Worm (Caenorhabditis elegans) whole organism, dauer: ENCODE measurements around the gene cya-1.

Experiments
- unc-62 ChIP-seq: sonication (generic microtip); optimal IDR thresholded peaks from 2 replicates; lab custom pipeline; 2017; ENCODE audit warnings: missing biosample characterization, missing genetic modification reagents, missing genetic modification characterization

The cya-1 gene

ce11 chrIII:9080127-9080526 lies 28.9 kb downstream of the cya-1 start:
- no peak for TF ChIP-seq unc-62 (GFP tag; lab: Kevin White, UChicago)

- no peak for TF ChIP-seq unc-62 (GFP tag; lab: Kevin White, UChicago)
Measured at ce11 chrIII:9077708-9078107, 31.4 kb downstream of the cya-1 start, which contains the start of gene F02A9.1. Gene F02A9.1 (minus strand): TSS chrIII:9077808.

ce11 chrIII:9075539-9075938 lies 33.5 kb downstream of the cya-1 start, which contains the start of gene F02A9.7:
Gene F02A9.7 (minus strand): TSS chrIII:9075639.
- no peak for TF ChIP-seq unc-62 (GFP tag; lab: Kevin White, UChicago)

- no peak for TF ChIP-seq unc-62 (GFP tag; lab: Kevin White, UChicago)
Measured at ce11 chrIII:9072704-9073103, 36.4 kb downstream of the cya-1 start.

- TF ChIP-seq unc-62 (GFP tag; lab: Kevin White, UChicago), result no peak
Measured at ce11 chrIII:9071372-9071771, 37.7 kb downstream of the cya-1 start, which contains the start of gene lin-12. Gene lin-12 (minus strand): TSS chrIII:9071472.

ce11 chrIII:9069712-9070111 lies 39.4 kb downstream of the cya-1 start:
- no peak for TF ChIP-seq unc-62 (GFP tag; lab: Kevin White, UChicago)

ce11 chrIII:9060267-9060666 lies 48.8 kb downstream of the cya-1 start:
- TF ChIP-seq unc-62 (GFP tag; lab: Kevin White, UChicago), result no peak

- TF ChIP-seq unc-62 (GFP tag; lab: Kevin White, UChicago), result no peak
Measured at ce11 chrIII:9058959-9059534, 50.0 kb downstream of the cya-1 start, which contains the start of gene gst-1. Gene gst-1 (plus strand): TSS chrIII:9059331.
